Worm (Caenorhabditis elegans): ENCODE results near the gene twk-2.

The twk-2 gene

ce11 chrII:4470972-4471645 lies 18.2 kb upstream of the twk-2 start, which contains the start of gene W06B4.1 (continued):
- TF ChIP-seq ceh-58 (GFP tag; IDR thresholded peaks at IDR 0.05) (no peak), efl-1 (GFP tag; optimal IDR thresholded peaks at IDR 0.05) (peak; percentile 94), pbrm-1 (GFP tag; IDR thresholded peaks at IDR 0.05) (no peak), lin-35 (GFP tag; optimal IDR thresholded peaks at IDR 0.05) (peak in 1 of 3 experiments; percentile 50), ztf-6 (GFP tag; IDR thresholded peaks at IDR 0.05) (no peak), nhr-120 (GFP tag; IDR thresholded peaks at IDR 0.05) (no peak), bed-1 (GFP tag; IDR thresholded peaks at IDR 0.05) (no peak), ztf-28 (GFP tag; IDR thresholded peaks at IDR 0.05) (no peak), F10E7.11 (tag; optimal IDR thresholded peaks at IDR 0.05) (no peak), B0336.3 (GFP tag; IDR thresholded peaks at IDR 0.05) (peak; percentile 25; the same call in 1 of the 2 replicates), hmg-20 (GFP tag; IDR thresholded peaks at IDR 0.05) (no peak), dpff-1 (tag; optimal IDR thresholded peaks at IDR 0.05) (no peak), madf-10 (tag; optimal IDR thresholded peaks at IDR 0.05) (no peak), atf-7 (tag; optimal IDR thresholded peaks at IDR 0.05) (no peak), snpc-1.3 (tag; optimal IDR thresholded peaks at IDR 0.05; ENCODE audit: insufficient read depth) (no peak), egl-18 (GFP tag; IDR thresholded peaks at IDR 0.05) (no peak), repo-1 (tag; optimal IDR thresholded peaks at IDR 0.05) (no peak), F37B4.10 (GFP tag; IDR thresholded peaks at IDR 0.05) (no peak), T07F8.4 (tag; optimal IDR thresholded peaks at IDR 0.05) (no peak), hlh-26 (GFP tag; conservative IDR thresholded peaks at IDR 0.05) (no peak), B0019.2 (GFP tag; conservative IDR thresholded peaks at IDR 0.05) (no peak), F57C9.4 (tag; optimal IDR thresholded peaks at IDR 0.05) (no peak), sptf-2 (GFP tag; optimal IDR thresholded peaks at IDR 0.05) (no peak), C17E4.6 (GFP tag; IDR thresholded peaks at IDR 0.05) (0 out of 2 replicates have a peak, but pooled peaks have one; percentile 35), sea-2 (GFP tag; IDR thresholded peaks at IDR 0.05) (no peak), madf-3 (GFP tag; IDR thresholded peaks at IDR 0.05) (no peak), hmg-1.2 (GFP tag; IDR thresholded peaks at IDR 0.05) (peak; percentile 29; the same call in 1 of the 2 replicates), Y79H2A.3 (GFP tag; conservative IDR thresholded peaks at IDR 0.05) (no peak), mcd-1 (GFP tag; IDR thresholded peaks at IDR 0.05) (no peak), F23B12.7 (tag; optimal IDR thresholded peaks at IDR 0.05; ENCODE audit: insufficient read depth) (no peak), Y53G8AR.9 (GFP tag; conservative IDR thresholded peaks at IDR 0.05) (no peak), lir-1 (GFP tag; conservative IDR thresholded peaks at IDR 0.05) (no peak), F52B5.7 (tag; optimal IDR thresholded peaks at IDR 0.05) (no peak), aptf-3 (GFP tag; IDR thresholded peaks at IDR 0.05) (no peak), hrde-1 (tag; optimal IDR thresholded peaks at IDR 0.05; ENCODE audit: borderline replicate concordance) (no peak), pha-4 (tag; optimal IDR thresholded peaks at IDR 0.05) (no peak), ceh-100 (GFP tag; IDR thresholded peaks at IDR 0.05) (no peak), ceh-91 (GFP tag; IDR thresholded peaks at IDR 0.05) (peak; percentile 92), Y56A3A.18 (GFP tag; IDR thresholded peaks at IDR 0.05) (no peak), chd-7 (tag; optimal IDR thresholded peaks at IDR 0.05) (no peak), attf-3 (GFP tag; conservative IDR thresholded peaks at IDR 0.05) (no peak), lin-26 (GFP tag; IDR thresholded peaks at IDR 0.05) (no peak), F33H1.4 (GFP tag; IDR thresholded peaks at IDR 0.05) (peak; percentile 76), ccch-3 (GFP tag; optimal IDR thresholded peaks at IDR 0.05) (no peak), nhr-179 (tag; optimal IDR thresholded peaks at IDR 0.05) (no peak), C06A6.2 (GFP tag; conservative IDR thresholded peaks at IDR 0.05) (no peak), aptf-2 (GFP tag; conservative IDR thresholded peaks at IDR 0.05) (no peak), B0035.1 (tag; optimal IDR thresholded peaks at IDR 0.05) (no peak), mxl-1 (tag; optimal IDR thresholded peaks at IDR 0.05) (no peak)
